Worm (Caenorhabditis elegans): ENCODE data around the gene K12H4.3.

ce11 chrIII:8037941-8038340, 7.9 kb upstream of the K12H4.3 start, which contains the start of gene dpf-6:
- TF ChIP-seq aly-2 (tag; optimal IDR thresholded peaks at IDR 0.05): no peak
- TF ChIP-seq ama-1 (optimal IDR thresholded peaks at IDR 0.05): no peak
- no peak for TF ChIP-seq ceh-16 (tag; optimal IDR thresholded peaks at IDR 0.05)
- no peak for TF ChIP-seq ztf-1 (GFP tag; conservative IDR thresholded peaks at IDR 0.05)
- TF ChIP-seq ztf-11 (tag; optimal IDR thresholded peaks at IDR 0.05): no peak
- no peak for TF ChIP-seq ceh-82 (tag; optimal IDR thresholded peaks at IDR 0.05)
- TF ChIP-seq nhr-237 (tag; optimal IDR thresholded peaks at IDR 0.05): no peak
- no peak for TF ChIP-seq elt-1 (tag; optimal IDR thresholded peaks at IDR 0.05)

Data from whole organism, L2 larva.